Fruit fly (Drosophila melanogaster): ENCODE results near the gene CG15892.

Gene CG15892

dm6 chrX:6278879-6279628 is 15.1 kb downstream of the CG15892 start (continued):
- TF ChIP-seq fd102C (GFP tag; optimal IDR thresholded peaks at IDR 0.05) (no peak), ro (GFP tag; IDR thresholded peaks at IDR 0.05) (no peak), cg (GFP tag; optimal IDR thresholded peaks at IDR 0.05) (peak; percentile 87), CG8765 (GFP tag; IDR thresholded peaks at IDR 0.05) (no peak), CG12744 (GFP tag; optimal IDR thresholded peaks at IDR 0.05) (no peak), CHES-1-like (GFP tag; optimal IDR thresholded peaks at IDR 0.05) (no peak), CG33557 (GFP tag; optimal IDR thresholded peaks at IDR 0.05) (no peak), esg (GFP tag; conservative IDR thresholded peaks at IDR 0.05) (no peak), CG10321 (GFP tag; IDR thresholded peaks at IDR 0.05) (peak; percentile 78), lab (GFP tag; optimal IDR thresholded peaks at IDR 0.05) (peak; percentile 45), Elba2 (GFP tag; optimal IDR thresholded peaks at IDR 0.05) (no peak), CG30020 (tag; optimal IDR thresholded peaks at IDR 0.05) (no peak), CG9876 (GFP tag; optimal IDR thresholded peaks at IDR 0.05) (no peak), ftz-f1 (GFP tag; optimal IDR thresholded peaks at IDR 0.05) (no peak), CG6272 (GFP tag; IDR thresholded peaks at IDR 0.05) (no peak), cas (GFP tag; IDR thresholded peaks at IDR 0.05) (no peak), CG14860 (GFP tag; IDR thresholded peaks at IDR 0.05; ENCODE audit: partially characterized antibody) (no peak), CG31365 (tag; optimal IDR thresholded peaks at IDR 0.05) (no peak), CG10366 (GFP tag; IDR thresholded peaks at IDR 0.05) (no peak), dmrt11E (tag; optimal IDR thresholded peaks at IDR 0.05) (no peak), D19B (GFP tag; optimal IDR thresholded peaks at IDR 0.05) (no peak), CG8281 (tag; optimal IDR thresholded peaks at IDR 0.05) (no peak), pum (GFP tag; optimal IDR thresholded peaks at IDR 0.05) (no peak), Trl (optimal IDR thresholded peaks at IDR 0.05) (peak; percentile 68 to 82), Trl (GFP tag; optimal IDR thresholded peaks at IDR 0.05) (peak; percentile 43), Dip3 (GFP tag; optimal IDR thresholded peaks at IDR 0.05) (no peak), CG17328 (GFP tag; IDR thresholded peaks at IDR 0.05) (no peak), Gsc (GFP tag; IDR thresholded peaks at IDR 0.05) (no peak), Gug (GFP tag; IDR thresholded peaks at IDR 0.05) (no peak), stc (GFP tag; IDR thresholded peaks at IDR 0.05) (no peak), CG16815 (GFP tag; optimal IDR thresholded peaks at IDR 0.05) (no peak), CG17385 (GFP tag; optimal IDR thresholded peaks at IDR 0.05) (peak; percentile 53), Mad (GFP tag; optimal IDR thresholded peaks at IDR 0.05) (no peak), CG4820 (GFP tag; optimal IDR thresholded peaks at IDR 0.05) (no peak), HLH4C (GFP tag; IDR thresholded peaks at IDR 0.05; ENCODE audit: partially characterized antibody) (0 out of 3 replicates have a peak, but pooled peaks have one; percentile 43), Sox100B (GFP tag; optimal IDR thresholded peaks at IDR 0.05) (no peak), CG4360 (GFP tag; IDR thresholded peaks at IDR 0.05) (no peak), ato (GFP tag; IDR thresholded peaks at IDR 0.05; ENCODE audit: partially characterized antibody) (no peak; the same call in 1 of the 2 replicates), sd (tag; optimal IDR thresholded peaks at IDR 0.05) (no peak), CG13123 (GFP tag; optimal IDR thresholded peaks at IDR 0.05) (no peak), MBD-R2 (GFP tag; IDR thresholded peaks at IDR 0.05) (no peak), shn (GFP tag; optimal IDR thresholded peaks at IDR 0.05) (no peak), unpg (GFP tag; optimal IDR thresholded peaks at IDR 0.05) (no peak), yki (optimal IDR thresholded peaks at IDR 0.05) (no peak), CG6254 (GFP tag; optimal IDR thresholded peaks at IDR 0.05) (no peak), mld (GFP tag; IDR thresholded peaks at IDR 0.05; ENCODE audit: partially characterized antibody) (no peak), tgo (GFP tag; IDR thresholded peaks at IDR 0.05) (no peak), Xrp1 (GFP tag; IDR thresholded peaks at IDR 0.05) (no peak), CG14050 (GFP tag; IDR thresholded peaks at IDR 0.05) (no peak), lov (optimal IDR thresholded peaks at IDR 0.05) (no peak), lov (GFP tag; IDR thresholded peaks at IDR 0.05) (no peak), bowl (GFP tag; IDR thresholded peaks at IDR 0.05) (no peak)
